Worm (Caenorhabditis elegans) whole organism, L4 larva: ENCODE results near the gene C16C8.14.

Experiments
- F49E8.2 ChIP-seq: sonication (generic microtip); optimal IDR thresholded peaks from 2 replicates; lab custom pipeline; 2016; ENCODE audit warnings: missing compliant biosample characterization, mild to moderate bottlenecking, missing genetic modification characterization, borderline replicate concordance
- T26A8.4 ChIP-seq: fragments of 200-800 bp; sonication (Bioruptor generic); IDR thresholded peaks from 2 replicates; pipeline ENCODE4 v1.3.6; 2022; ENCODE audit warnings: missing genetic modification characterization, missing compliant biosample characterization
- ama-1 ChIP-seq: fragments of 150-350 bp; optimal IDR thresholded peaks from 2 replicates; lab custom pipeline; 2014; ENCODE audit warnings: inconsistent platforms, mixed read lengths
- daf-12 ChIP-seq: fragments of 150-350 bp; optimal IDR thresholded peaks from 2 replicates; lab custom pipeline; 2014; ENCODE audit warnings: missing biosample characterization, missing genetic modification reagents, missing genetic modification characterization
- lir-3 ChIP-seq: sonication (generic microtip); optimal IDR thresholded peaks from 2 replicates; lab custom pipeline; 2016; ENCODE audit warnings: mild to moderate bottlenecking, missing genetic modification characterization, missing compliant biosample characterization
- mdl-1 ChIP-seq, 2 experiments: fragments of 150-350 bp in 1 of 2; sonication (generic microtip) in 1 of 2; optimal IDR thresholded peaks; 2 replicates each; lab custom pipeline; 2014 to 2017; ENCODE audit warnings: missing biosample characterization in 2 of 2, missing genetic modification characterization in 2 of 2
- nhr-237 ChIP-seq: sonication (generic microtip); optimal IDR thresholded peaks from 2 replicates; lab custom pipeline; 2017; ENCODE audit warnings: missing biosample characterization, missing genetic modification characterization
- nhr-28 ChIP-seq: fragments of 150-350 bp; optimal IDR thresholded peaks from 2 replicates; lab custom pipeline; 2014; ENCODE audit warnings: missing biosample characterization, missing genetic modification characterization
- snpc-1.2 ChIP-seq: fragments of 200-800 bp; sonication (Bioruptor generic); IDR thresholded peaks from 2 replicates; pipeline ENCODE4 v1.3.6; 2022; ENCODE audit warnings: missing genetic modification reagents, missing genetic modification characterization, missing compliant biosample characterization
- zfp-2 ChIP-seq: sonication (generic microtip); optimal IDR thresholded peaks from 2 replicates; lab custom pipeline; 2016; ENCODE audit warnings: mild to moderate bottlenecking, missing genetic modification characterization, missing compliant biosample characterization
- ztf-11 ChIP-seq: fragments of 150-350 bp; optimal IDR thresholded peaks from 2 replicates; lab custom pipeline; 2014; ENCODE audit warnings: missing biosample characterization, missing genetic modification characterization

- TF ChIP-seq F49E8.2 (tag; lab: Kevin White, UChicago) (no peak), nhr-28 (tag; lab: Kevin White, UChicago) (no peak), lir-3 (tag; lab: Kevin White, UChicago) (no peak), zfp-2 (tag; lab: Kevin White, UChicago) (no peak), ama-1 (lab: Kevin White, UChicago) (no peak), nhr-237 (no peak), ztf-11 (tag; lab: Kevin White, UChicago) (no peak), mdl-1 (tag; optimal IDR thresholded peaks at IDR 0.05; lab: Kevin White, UChicago) (no peak), T26A8.4 (no peak), snpc-1.2 (GFP tag; lab: Robert Waterston, UW) (no peak), daf-12 (tag; lab: Kevin White, UChicago) (no peak)
Observed at ce11 chrII:3472817-3473216, 23.2 kb downstream of the C16C8.14 start, which contains the start of gene Y49F6B.6.
